Worm (Caenorhabditis elegans) whole organism, L2 larva: Measurements from ENCODE around the gene Y43F8B.18.

Source experiments
- ama-1 ChIP-seq: fragments of 150-350 bp; optimal IDR thresholded peaks from 2 replicates; lab custom pipeline; 2018; ENCODE audit warnings: inconsistent platforms
- unc-55 ChIP-seq: fragments of 150-350 bp; sonication (generic microtip); optimal IDR thresholded peaks from 3 replicates; lab custom pipeline; 2014; ENCODE audit warnings: missing biosample characterization, missing genetic modification reagents, missing genetic modification characterization
- unc-62 ChIP-seq: fragments of 150-350 bp; optimal IDR thresholded peaks from 2 replicates; lab custom pipeline; 2014; ENCODE audit warnings: missing biosample characterization, missing genetic modification reagents, missing genetic modification characterization
- zag-1 ChIP-seq: fragments of 150-350 bp; optimal IDR thresholded peaks from 2 replicates; lab custom pipeline; 2014; ENCODE audit warnings: missing biosample characterization, missing genetic modification characterization

ce11 chrV:19497087-19497486 lies 11.3 kb downstream of the Y43F8B.18 start:
- no peak for TF ChIP-seq unc-62
- no peak for TF ChIP-seq zag-1 (tag; lab: Kevin White, UChicago)
- TF ChIP-seq unc-55 (GFP tag; lab: Kevin White, UChicago): no peak
- no peak for TF ChIP-seq ama-1
